In genomic region chr3L:3472786-3473185, dm6 we compare ENCODE assay signal across 1 fruit fly cellular context.
A peak's percentile ranks its signal among the peaks of the same experiment; 100 is the strongest.
TF ChIP-seq lines count a peak whose summit lies in the region.

No protein-coding gene starts in this region.

TF ChIP-seq in whole organism, embryonic, 481 proteins besides CTCF, POLR2A, EP300 and RAD21 (continued from another document and continues in another):
- TF ChIP-seq CG2129 (GFP tag; IDR thresholded peaks at IDR 0.05; lab: Robert Waterston, UW; ENCODE audit: partially characterized antibody) = no peak
- TF ChIP-seq CG9437 (GFP tag; optimal IDR thresholded peaks at IDR 0.05; lab: Kevin White, UChicago) = peak; percentile 33
- TF ChIP-seq ind (GFP tag; optimal IDR thresholded peaks at IDR 0.05; lab: Kevin White, UChicago) = peak; percentile 56
- no peak for TF ChIP-seq CG10959 (GFP tag; IDR thresholded peaks at IDR 0.05; lab: Robert Waterston, UW)
- peak; percentile 69 for TF ChIP-seq CG9727 (GFP tag; optimal IDR thresholded peaks at IDR 0.05; lab: Kevin White, UChicago)
- no peak for TF ChIP-seq Vsx1 (GFP tag; optimal IDR thresholded peaks at IDR 0.05; lab: Kevin White, UChicago)
- peak in 1 of 2 experiments; percentile 9 for TF ChIP-seq insv (GFP tag; optimal IDR thresholded peaks at IDR 0.05; lab: Kevin White, UChicago)
- TF ChIP-seq seq (GFP tag; IDR thresholded peaks at IDR 0.05; lab: Robert Waterston, UW) = peak; percentile 81
- TF ChIP-seq CG18262 (tag; optimal IDR thresholded peaks at IDR 0.05; lab: Kevin White, UChicago) = peak; percentile 52
- no peak for TF ChIP-seq pum (GFP tag; optimal IDR thresholded peaks at IDR 0.05; lab: Kevin White, UChicago)
- 0 out of 3 replicates have a peak, but pooled peaks have one; percentile 4 for TF ChIP-seq gce (GFP tag; IDR thresholded peaks at IDR 0.05; lab: Robert Waterston, UW)
- no peak for TF ChIP-seq Doc3 (GFP tag; IDR thresholded peaks at IDR 0.05; lab: Robert Waterston, UW; ENCODE audit: partially characterized antibody)
- TF ChIP-seq CG6683 (GFP tag; optimal IDR thresholded peaks at IDR 0.05; lab: Kevin White, UChicago) = peak; percentile 82
- no peak for TF ChIP-seq CG30020 (tag; optimal IDR thresholded peaks at IDR 0.05; lab: Kevin White, UChicago)
- peak; percentile 28 for TF ChIP-seq Deaf1 (tag; optimal IDR thresholded peaks at IDR 0.05; lab: Kevin White, UChicago)
- TF ChIP-seq CG9876 (GFP tag; optimal IDR thresholded peaks at IDR 0.05; lab: Kevin White, UChicago) = no peak
- TF ChIP-seq ATbp (GFP tag; optimal IDR thresholded peaks at IDR 0.05; lab: Kevin White, UChicago) = peak; percentile 70
- TF ChIP-seq Drgx (GFP tag; IDR thresholded peaks at IDR 0.05; lab: Robert Waterston, UW) = no peak; the same call in 1 of the 2 replicates
- TF ChIP-seq tgo (GFP tag; IDR thresholded peaks at IDR 0.05; lab: Robert Waterston, UW) = peak; percentile 25; the same call in 1 of the 3 replicates
- TF ChIP-seq CG11085 (GFP tag; IDR thresholded peaks at IDR 0.05; lab: Robert Waterston, UW) = 0 out of 2 replicates have a peak, but pooled peaks have one; percentile 41
- TF ChIP-seq CG12659 (GFP tag; optimal IDR thresholded peaks at IDR 0.05; lab: Kevin White, UChicago) = peak; percentile 65
- peak; percentile 45; the same call in 1 of the 2 replicates for TF ChIP-seq CG17612 (GFP tag; IDR thresholded peaks at IDR 0.05; lab: Robert Waterston, UW)
- TF ChIP-seq hth (optimal IDR thresholded peaks at IDR 0.05; lab: Kevin White, UChicago) = no peak
- TF ChIP-seq Dek (tag; optimal IDR thresholded peaks at IDR 0.05; lab: Kevin White, UChicago) = peak; percentile 83
- peak; percentile 58 for TF ChIP-seq Ptx1 (GFP tag; IDR thresholded peaks at IDR 0.05; lab: Robert Waterston, UW)
- peak; percentile 19 for TF ChIP-seq CG14965 (GFP tag; optimal IDR thresholded peaks at IDR 0.05; lab: Kevin White, UChicago; ENCODE audit: borderline replicate concordance)
- TF ChIP-seq dan (GFP tag; IDR thresholded peaks at IDR 0.05; lab: Robert Waterston, UW) = no peak
- TF ChIP-seq CG17912 (GFP tag; optimal IDR thresholded peaks at IDR 0.05; lab: Kevin White, UChicago) = no peak
- TF ChIP-seq CG12155 (GFP tag; optimal IDR thresholded peaks at IDR 0.05; lab: Kevin White, UChicago) = peak; percentile 43
- peak; percentile 13; the same call in 1 of the 3 replicates for TF ChIP-seq CG17361 (GFP tag; IDR thresholded peaks at IDR 0.05; lab: Robert Waterston, UW)
- peak; percentile 89 for TF ChIP-seq CG34376 (GFP tag; optimal IDR thresholded peaks at IDR 0.05; lab: Kevin White, UChicago)
- TF ChIP-seq CG33213 (GFP tag; optimal IDR thresholded peaks at IDR 0.05; lab: Kevin White, UChicago) = peak; percentile 0
- peak; percentile 88 for TF ChIP-seq PHDP (tag; optimal IDR thresholded peaks at IDR 0.05; lab: Kevin White, UChicago)
- TF ChIP-seq Camta (GFP tag; optimal IDR thresholded peaks at IDR 0.05; lab: Kevin White, UChicago) = peak; percentile 29
- TF ChIP-seq fd96Cb (tag; optimal IDR thresholded peaks at IDR 0.05; lab: Kevin White, UChicago) = peak; percentile 54
- TF ChIP-seq CG8765 (GFP tag; IDR thresholded peaks at IDR 0.05; lab: Robert Waterston, UW) = peak; percentile 48; the same call in 1 of the 2 replicates
- TF ChIP-seq Blimp-1 (GFP tag; optimal IDR thresholded peaks at IDR 0.05; lab: Kevin White, UChicago) = peak; percentile 58
- TF ChIP-seq sisA (GFP tag; IDR thresholded peaks at IDR 0.05; lab: Robert Waterston, UW) = peak; percentile 39; the same call in 1 of the 2 replicates
- TF ChIP-seq Bteb2 (GFP tag; optimal IDR thresholded peaks at IDR 0.05; lab: Kevin White, UChicago) = peak; percentile 56
- TF ChIP-seq CG6689 (GFP tag; IDR thresholded peaks at IDR 0.05; lab: Robert Waterston, UW) = peak; percentile 48
- peak; percentile 49; the same call in 2 of the 3 replicates for TF ChIP-seq Aef1 (GFP tag; IDR thresholded peaks at IDR 0.05; lab: Robert Waterston, UW)
- TF ChIP-seq ara (GFP tag; IDR thresholded peaks at IDR 0.05; lab: Robert Waterston, UW) = peak; percentile 27; the same call in 1 of the 2 replicates
- TF ChIP-seq CoRest (tag; optimal IDR thresholded peaks at IDR 0.05; lab: Kevin White, UChicago) = peak; percentile 68
- TF ChIP-seq unpg (GFP tag; optimal IDR thresholded peaks at IDR 0.05; lab: Kevin White, UChicago) = peak; percentile 81
- TF ChIP-seq abd-A (tag; optimal IDR thresholded peaks at IDR 0.05; lab: Kevin White, UChicago) = peak; percentile 35
- no peak for TF ChIP-seq crol (GFP tag; IDR thresholded peaks at IDR 0.05; lab: Robert Waterston, UW)
- peak; percentile 77 for TF ChIP-seq slbo (GFP tag; IDR thresholded peaks at IDR 0.05; lab: Robert Waterston, UW)
- TF ChIP-seq ken (GFP tag; IDR thresholded peaks at IDR 0.05; lab: Robert Waterston, UW) = peak; percentile 62; the same call in 2 of the 3 replicates
- TF ChIP-seq CG9609 (GFP tag; optimal IDR thresholded peaks at IDR 0.05; lab: Kevin White, UChicago) = peak; percentile 41
- peak; percentile 15 for TF ChIP-seq Atf-2 (GFP tag; optimal IDR thresholded peaks at IDR 0.05; lab: Kevin White, UChicago)
- peak; percentile 34 to 64 for TF ChIP-seq chif (GFP tag; optimal IDR thresholded peaks at IDR 0.05; lab: Kevin White, UChicago)
- TF ChIP-seq CG8924 (tag; optimal IDR thresholded peaks at IDR 0.05; lab: Kevin White, UChicago) = peak; percentile 77
- peak; percentile 75 for TF ChIP-seq org-1 (GFP tag; optimal IDR thresholded peaks at IDR 0.05; lab: Kevin White, UChicago)
- peak; percentile 78 for TF ChIP-seq CG17385 (GFP tag; optimal IDR thresholded peaks at IDR 0.05; lab: Kevin White, UChicago)
- TF ChIP-seq CG7357 (GFP tag; IDR thresholded peaks at IDR 0.05; lab: Robert Waterston, UW) = 0 out of 3 replicates have a peak, but pooled peaks have one; percentile 26
- TF ChIP-seq nau (GFP tag; optimal IDR thresholded peaks at IDR 0.05; lab: Kevin White, UChicago) = peak; percentile 63
- no peak for TF ChIP-seq Dref (GFP tag; IDR thresholded peaks at IDR 0.05; lab: Robert Waterston, UW)
- TF ChIP-seq Usf (GFP tag; optimal IDR thresholded peaks at IDR 0.05; lab: Kevin White, UChicago) = no peak
- TF ChIP-seq H2.0 (GFP tag; IDR thresholded peaks at IDR 0.05; lab: Robert Waterston, UW) = peak; percentile 59
- peak; percentile 32 for TF ChIP-seq CG8089 (GFP tag; optimal IDR thresholded peaks at IDR 0.05; lab: Kevin White, UChicago)
- TF ChIP-seq CG18764 (GFP tag; optimal IDR thresholded peaks at IDR 0.05; lab: Kevin White, UChicago) = no peak
- no peak for TF ChIP-seq Dip2 (GFP tag; IDR thresholded peaks at IDR 0.05; lab: Robert Waterston, UW)
- peak; percentile 92 for TF ChIP-seq CG13894 (tag; optimal IDR thresholded peaks at IDR 0.05; lab: Kevin White, UChicago)
- TF ChIP-seq CG33557 (GFP tag; optimal IDR thresholded peaks at IDR 0.05; lab: Kevin White, UChicago) = no peak
- peak; percentile 85 for TF ChIP-seq CG6813 (GFP tag; optimal IDR thresholded peaks at IDR 0.05; lab: Kevin White, UChicago)
- TF ChIP-seq Fer3 (tag; optimal IDR thresholded peaks at IDR 0.05; lab: Kevin White, UChicago) = peak; percentile 88
- TF ChIP-seq dmrt11E (tag; optimal IDR thresholded peaks at IDR 0.05; lab: Kevin White, UChicago) = peak; percentile 18
- TF ChIP-seq Sry-δ (GFP tag; optimal IDR thresholded peaks at IDR 0.05; lab: Kevin White, UChicago) = no peak
- peak; percentile 87 for TF ChIP-seq sens (GFP tag; lab: Kevin White, UChicago)
- no peak for TF ChIP-seq sim (GFP tag; IDR thresholded peaks at IDR 0.05; lab: Robert Waterston, UW)
- TF ChIP-seq lab (GFP tag; optimal IDR thresholded peaks at IDR 0.05; lab: Kevin White, UChicago) = peak; percentile 96
- no peak for TF ChIP-seq Nf-YA (GFP tag; IDR thresholded peaks at IDR 0.05; lab: Robert Waterston, UW)
- TF ChIP-seq CG4424 (GFP tag; optimal IDR thresholded peaks at IDR 0.05; lab: Kevin White, UChicago) = peak; percentile 56
- TF ChIP-seq slou (GFP tag; optimal IDR thresholded peaks at IDR 0.05; lab: Kevin White, UChicago) = no peak
- TF ChIP-seq unc-4 (GFP tag; IDR thresholded peaks at IDR 0.05; lab: Robert Waterston, UW; ENCODE audit: partially characterized antibody) = no peak
- peak; percentile 59 for TF ChIP-seq Sox102F (GFP tag; optimal IDR thresholded peaks at IDR 0.05; lab: Kevin White, UChicago)
- TF ChIP-seq bcd (GFP tag; optimal IDR thresholded peaks at IDR 0.05; lab: Kevin White, UChicago) = peak; percentile 50
- TF ChIP-seq Xrp1 (GFP tag; IDR thresholded peaks at IDR 0.05; lab: Robert Waterston, UW) = peak; percentile 77
- TF ChIP-seq CG4328 (GFP tag; optimal IDR thresholded peaks at IDR 0.05; lab: Kevin White, UChicago) = peak; percentile 63
- TF ChIP-seq tx (GFP tag; optimal IDR thresholded peaks at IDR 0.05; lab: Kevin White, UChicago) = peak; percentile 3
- no peak for TF ChIP-seq hkb (optimal IDR thresholded peaks at IDR 0.05; lab: Kevin White, UChicago)
- TF ChIP-seq hkb (GFP tag; IDR thresholded peaks at IDR 0.05; lab: Robert Waterston, UW) = peak; percentile 89
- peak; percentile 90 for TF ChIP-seq HmgZ (tag; optimal IDR thresholded peaks at IDR 0.05; lab: Kevin White, UChicago)
- TF ChIP-seq dati (GFP tag; IDR thresholded peaks at IDR 0.05; lab: Robert Waterston, UW) = no peak
- TF ChIP-seq CG12769 (tag; optimal IDR thresholded peaks at IDR 0.05; lab: Kevin White, UChicago) = peak; percentile 81
- no peak for TF ChIP-seq gt (GFP tag; IDR thresholded peaks at IDR 0.05; lab: Robert Waterston, UW)
- no peak for TF ChIP-seq hb (GFP tag; IDR thresholded peaks at IDR 0.05; lab: Robert Waterston, UW; ENCODE audit: partially characterized antibody)
- peak; percentile 34 for TF ChIP-seq maf-S (GFP tag; optimal IDR thresholded peaks at IDR 0.05; lab: Kevin White, UChicago)
- peak; percentile 9 for TF ChIP-seq CG11723 (GFP tag; optimal IDR thresholded peaks at IDR 0.05; lab: Kevin White, UChicago)
- TF ChIP-seq CG7928 (GFP tag; optimal IDR thresholded peaks at IDR 0.05; lab: Kevin White, UChicago) = peak; percentile 36
- peak; percentile 22; the same call in 1 of the 2 replicates for TF ChIP-seq CG11696 (GFP tag; IDR thresholded peaks at IDR 0.05; lab: Robert Waterston, UW)
- peak; percentile 28 for TF ChIP-seq CG15601 (tag; optimal IDR thresholded peaks at IDR 0.05; lab: Kevin White, UChicago)
- TF ChIP-seq Awh (GFP tag; IDR thresholded peaks at IDR 0.05; lab: Robert Waterston, UW) = 0 out of 2 replicates have a peak, but pooled peaks have one; percentile 47
- TF ChIP-seq ac (GFP tag; optimal IDR thresholded peaks at IDR 0.05; lab: Kevin White, UChicago) = no peak
- TF ChIP-seq dpn (GFP tag; optimal IDR thresholded peaks at IDR 0.05; lab: Kevin White, UChicago) = peak; percentile 61 to 64
- TF ChIP-seq cad (GFP tag; optimal IDR thresholded peaks at IDR 0.05; lab: Kevin White, UChicago) = no peak
- no peak for TF ChIP-seq fd102C (GFP tag; optimal IDR thresholded peaks at IDR 0.05; lab: Kevin White, UChicago)
- no peak for TF ChIP-seq disco-r (GFP tag; optimal IDR thresholded peaks at IDR 0.05; lab: Kevin White, UChicago)
- TF ChIP-seq HHEX (GFP tag; optimal IDR thresholded peaks at IDR 0.05; lab: Kevin White, UChicago) = peak; percentile 78
- no peak for TF ChIP-seq ato (GFP tag; IDR thresholded peaks at IDR 0.05; lab: Robert Waterston, UW; ENCODE audit: partially characterized antibody)
- TF ChIP-seq zen2 (GFP tag; IDR thresholded peaks at IDR 0.05; lab: Robert Waterston, UW; ENCODE audit: partially characterized antibody) = no peak
- TF ChIP-seq chm (GFP tag; IDR thresholded peaks at IDR 0.05; lab: Robert Waterston, UW) = peak; percentile 78; the same call in 1 of the 2 replicates
- peak; percentile 43 for TF ChIP-seq HLH54F (GFP tag; optimal IDR thresholded peaks at IDR 0.05; lab: Kevin White, UChicago)
- TF ChIP-seq pita (GFP tag; optimal IDR thresholded peaks at IDR 0.05; lab: Kevin White, UChicago) = no peak
- no peak for TF ChIP-seq CG16813 (GFP tag; IDR thresholded peaks at IDR 0.05; lab: Robert Waterston, UW; ENCODE audit: partially characterized antibody)
- TF ChIP-seq Hey (tag; optimal IDR thresholded peaks at IDR 0.05; lab: Kevin White, UChicago) = peak; percentile 48
- peak; percentile 62 for TF ChIP-seq esg (GFP tag; conservative IDR thresholded peaks at IDR 0.05; lab: Robert Waterston, UW)
- TF ChIP-seq Tbp (GFP tag; optimal IDR thresholded peaks at IDR 0.05; lab: Kevin White, UChicago) = no peak
- peak; percentile 67 for TF ChIP-seq Hsf (GFP tag; optimal IDR thresholded peaks at IDR 0.05; lab: Kevin White, UChicago)
- 0 out of 2 replicates have a peak, but pooled peaks have one; percentile 24 for TF ChIP-seq rib (GFP tag; IDR thresholded peaks at IDR 0.05; lab: Robert Waterston, UW)
- TF ChIP-seq mirr (GFP tag; optimal IDR thresholded peaks at IDR 0.05; lab: Kevin White, UChicago) = peak; percentile 44
- peak; percentile 21 for TF ChIP-seq cg (GFP tag; optimal IDR thresholded peaks at IDR 0.05; lab: Kevin White, UChicago)
- peak; percentile 2 for TF ChIP-seq Hr3 (GFP tag; optimal IDR thresholded peaks at IDR 0.05; lab: Kevin White, UChicago)
- no peak for TF ChIP-seq CG3726 (GFP tag; IDR thresholded peaks at IDR 0.05; lab: Robert Waterston, UW)
- TF ChIP-seq CG12104 (GFP tag; optimal IDR thresholded peaks at IDR 0.05; lab: Kevin White, UChicago) = peak; percentile 21
- no peak; the same call in 1 of the 2 replicates for TF ChIP-seq ham (GFP tag; IDR thresholded peaks at IDR 0.05; lab: Robert Waterston, UW)
- TF ChIP-seq CG10979 (tag; optimal IDR thresholded peaks at IDR 0.05; lab: Kevin White, UChicago) = peak; percentile 48
- TF ChIP-seq CG11560 (tag; IDR thresholded peaks at IDR 0.05; lab: Robert Waterston, UW) = no peak; the same call in 2 of the 3 replicates
- no peak for TF ChIP-seq CG12744 (GFP tag; optimal IDR thresholded peaks at IDR 0.05; lab: Kevin White, UChicago)
- TF ChIP-seq Sry-β (GFP tag; optimal IDR thresholded peaks at IDR 0.05; lab: Kevin White, UChicago) = no peak
- peak; percentile 89 for TF ChIP-seq Meics (GFP tag; optimal IDR thresholded peaks at IDR 0.05; lab: Kevin White, UChicago)
- no peak for TF ChIP-seq CG15073 (GFP tag; optimal IDR thresholded peaks at IDR 0.05; lab: Kevin White, UChicago)
- peak; percentile 72 for TF ChIP-seq nerfin-1 (tag; optimal IDR thresholded peaks at IDR 0.05; lab: Kevin White, UChicago)
- peak; percentile 66 for TF ChIP-seq Nf-YC (tag; optimal IDR thresholded peaks at IDR 0.05; lab: Kevin White, UChicago)
- no peak for TF ChIP-seq nerfin-2 (GFP tag; IDR thresholded peaks at IDR 0.05; lab: Robert Waterston, UW; ENCODE audit: partially characterized antibody)
- peak; percentile 52 for TF ChIP-seq exex (tag; optimal IDR thresholded peaks at IDR 0.05; lab: Kevin White, UChicago)
- TF ChIP-seq CG4404 (GFP tag; IDR thresholded peaks at IDR 0.05; lab: Robert Waterston, UW) = 0 out of 2 replicates have a peak, but pooled peaks have one; percentile 14
- peak; percentile 64 for TF ChIP-seq CG30403 (GFP tag; optimal IDR thresholded peaks at IDR 0.05; lab: Kevin White, UChicago)
- TF ChIP-seq CG4617 (GFP tag; optimal IDR thresholded peaks at IDR 0.05; lab: Kevin White, UChicago; ENCODE audit: borderline replicate concordance) = no peak
